Fruit fly (Drosophila melanogaster): ENCODE results near the gene Tdh.

The Tdh gene

DNA sequence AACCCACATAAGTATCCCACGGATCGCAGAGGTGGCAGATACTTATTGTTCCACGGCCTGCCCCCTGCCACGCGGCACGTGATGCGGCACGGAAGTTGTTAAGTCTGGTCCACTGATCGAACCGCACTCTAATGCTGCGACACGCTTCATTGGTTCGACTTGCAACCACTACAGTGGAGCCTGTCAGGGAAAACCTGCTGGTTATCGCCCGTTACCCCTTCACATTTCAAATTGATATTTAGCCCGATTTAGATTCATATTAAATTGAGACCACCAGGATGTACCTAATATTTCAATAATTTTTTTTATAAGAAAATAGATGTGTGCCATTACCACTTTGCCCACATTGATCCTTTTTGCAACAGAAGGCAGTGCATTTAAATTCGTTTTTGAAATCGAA, 19.4 kb upstream of the Tdh start (continued):
- peak; percentile 30; the same call in 1 of the 3 replicates for TF ChIP-seq tgo (GFP tag; IDR thresholded peaks at IDR 0.05)
- TF ChIP-seq toy (GFP tag; IDR thresholded peaks at IDR 0.05) = 0 out of 2 replicates have a peak, but pooled peaks have one; percentile 6
- TF ChIP-seq zfh1 (GFP tag; IDR thresholded peaks at IDR 0.05) = peak; percentile 59; the same call in 2 of the 3 replicates
- TF ChIP-seq CG4424 (GFP tag; optimal IDR thresholded peaks at IDR 0.05) = peak; percentile 25
- TF ChIP-seq chn (GFP tag; optimal IDR thresholded peaks at IDR 0.05) = peak; percentile 12
- TF ChIP-seq CG18262 (tag; optimal IDR thresholded peaks at IDR 0.05) = peak; percentile 42
- TF ChIP-seq sens (GFP tag) = peak; percentile 70
- peak; percentile 53 for TF ChIP-seq CG10979 (tag; optimal IDR thresholded peaks at IDR 0.05)
- peak; percentile 37 for TF ChIP-seq CG11504 (tag; optimal IDR thresholded peaks at IDR 0.05)
- no peak for TF ChIP-seq lov (optimal IDR thresholded peaks at IDR 0.05)
- 0 out of 3 replicates have a peak, but pooled peaks have one; percentile 8 for TF ChIP-seq lov (GFP tag; IDR thresholded peaks at IDR 0.05)
- TF ChIP-seq twi (tag; optimal IDR thresholded peaks at IDR 0.05) = no peak

DNA sequence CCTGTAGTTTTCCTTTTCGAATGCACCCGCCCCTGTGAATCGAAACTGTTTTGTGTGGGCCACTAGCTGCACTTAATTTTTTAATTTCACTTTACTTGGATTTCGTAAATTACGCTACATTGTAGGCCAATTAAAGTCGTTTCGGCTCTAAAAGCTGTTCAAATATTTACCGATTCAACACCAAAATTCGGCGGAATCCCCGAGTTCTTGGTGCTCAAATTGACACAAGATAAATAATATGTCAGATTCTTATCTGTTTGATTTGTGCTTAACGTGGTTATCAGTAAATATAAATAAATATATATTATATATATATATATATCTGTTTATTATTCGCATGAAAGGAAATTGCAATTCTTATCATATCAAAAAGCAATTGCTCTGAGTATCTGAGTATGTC, 18.8 kb upstream of the Tdh start:
- TF ChIP-seq CG7357 (GFP tag; IDR thresholded peaks at IDR 0.05) = no peak
- peak; percentile 84 for TF ChIP-seq lab (GFP tag; optimal IDR thresholded peaks at IDR 0.05)
- peak; percentile 20 for TF ChIP-seq mirr (GFP tag; optimal IDR thresholded peaks at IDR 0.05)
- TF ChIP-seq nerfin-2 (GFP tag; IDR thresholded peaks at IDR 0.05; ENCODE audit: partially characterized antibody) = no peak
- TF ChIP-seq CG12659 (GFP tag; optimal IDR thresholded peaks at IDR 0.05) = peak; percentile 23
- no peak for TF ChIP-seq HmgD (GFP tag; optimal IDR thresholded peaks at IDR 0.05)
- TF ChIP-seq CG6689 (GFP tag; IDR thresholded peaks at IDR 0.05) = no peak
- no peak for TF ChIP-seq CG2202 (tag; optimal IDR thresholded peaks at IDR 0.05)
- no peak for TF ChIP-seq toy (GFP tag; IDR thresholded peaks at IDR 0.05)
- TF ChIP-seq CG4617 (GFP tag; optimal IDR thresholded peaks at IDR 0.05; ENCODE audit: borderline replicate concordance) = no peak
- TF ChIP-seq Hr51 (GFP tag; optimal IDR thresholded peaks at IDR 0.05) = peak in 1 of 2 experiments; percentile 5
- peak; percentile 55 for TF ChIP-seq CG33557 (GFP tag; optimal IDR thresholded peaks at IDR 0.05)
- TF ChIP-seq CG5245 (GFP tag; optimal IDR thresholded peaks at IDR 0.05) = no peak
- TF ChIP-seq Oli (tag; optimal IDR thresholded peaks at IDR 0.05) = no peak
- peak; percentile 52 for TF ChIP-seq CG18599 (GFP tag; optimal IDR thresholded peaks at IDR 0.05)
- 0 out of 3 replicates have a peak, but pooled peaks have one; percentile 30 for TF ChIP-seq CG11695 (GFP tag; IDR thresholded peaks at IDR 0.05)
- TF ChIP-seq so (GFP tag; IDR thresholded peaks at IDR 0.05) = peak; percentile 12; the same call in 1 of the 3 replicates
- TF ChIP-seq chm (GFP tag; IDR thresholded peaks at IDR 0.05) = no peak
- TF ChIP-seq vfl (GFP tag; optimal IDR thresholded peaks at IDR 0.05) = no peak
- TF ChIP-seq exex (tag; optimal IDR thresholded peaks at IDR 0.05) = peak; percentile 28
- TF ChIP-seq ac (GFP tag; optimal IDR thresholded peaks at IDR 0.05) = peak; percentile 50
- TF ChIP-seq CrebB (tag; optimal IDR thresholded peaks at IDR 0.05) = peak; percentile 59
- peak; percentile 27 for TF ChIP-seq CG13424 (tag; optimal IDR thresholded peaks at IDR 0.05)
- no peak for TF ChIP-seq CG4404 (GFP tag; IDR thresholded peaks at IDR 0.05)
- no peak for TF ChIP-seq Usf (GFP tag; optimal IDR thresholded peaks at IDR 0.05)
- peak; percentile 66 for TF ChIP-seq CG2678 (tag; optimal IDR thresholded peaks at IDR 0.05)
- TF ChIP-seq Dek (tag; optimal IDR thresholded peaks at IDR 0.05) = peak; percentile 30
- TF ChIP-seq CG12071 (GFP tag; optimal IDR thresholded peaks at IDR 0.05) = peak; percentile 67
- peak; percentile 83 for TF ChIP-seq CG7745 (tag; optimal IDR thresholded peaks at IDR 0.05)
- peak; percentile 63 for TF ChIP-seq schlank (tag; optimal IDR thresholded peaks at IDR 0.05)
- TF ChIP-seq Fer3 (tag; optimal IDR thresholded peaks at IDR 0.05) = peak; percentile 61
- TF ChIP-seq Spps (tag; optimal IDR thresholded peaks at IDR 0.05) = no peak
- TF ChIP-seq cwo (GFP tag; optimal IDR thresholded peaks at IDR 0.05) = no peak
- TF ChIP-seq mam (GFP tag; optimal IDR thresholded peaks at IDR 0.05) = no peak
- no peak for TF ChIP-seq emc (GFP tag; optimal IDR thresholded peaks at IDR 0.05)
- TF ChIP-seq Hmr (GFP tag; optimal IDR thresholded peaks at IDR 0.05) = peak; percentile 69
- peak; percentile 62 for TF ChIP-seq CG10147 (GFP tag; optimal IDR thresholded peaks at IDR 0.05)
- TF ChIP-seq her (GFP tag; optimal IDR thresholded peaks at IDR 0.05) = no peak
